Worm (Caenorhabditis elegans): Measurements from ENCODE around the gene srh-40.

DNA sequence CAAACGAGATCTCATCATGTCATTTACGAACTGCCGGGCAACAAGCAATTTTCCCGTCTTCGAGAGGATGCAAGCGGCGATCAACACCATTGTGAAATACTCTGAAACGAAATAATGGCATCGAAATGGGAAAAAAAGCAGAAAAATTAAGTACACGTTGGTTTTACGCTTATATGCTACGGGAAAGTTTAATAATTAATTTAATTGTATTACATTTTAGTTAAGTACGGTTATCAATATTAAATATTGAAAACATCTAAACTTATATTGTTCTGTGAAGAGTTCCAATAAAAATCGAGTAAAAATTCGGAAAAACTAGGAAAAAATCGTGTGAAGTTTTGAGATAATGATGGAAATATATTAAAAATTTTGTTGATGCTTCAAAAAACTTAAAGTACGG, 14.2 kb downstream of the srh-40 start, which contains the start of gene copd-1:
- no peak for TF ChIP-seq him-1 (tag; optimal IDR thresholded peaks at IDR 0.05)
- no peak for TF ChIP-seq dao-5 (tag; optimal IDR thresholded peaks at IDR 0.05)

Data from whole organism, L4/young adult.